Worm (Caenorhabditis elegans) whole organism, young adult: ENCODE data around the gene F17E5.2.
"Not testable (repeated sequence)": the region's sequence is repeated elsewhere in the genome, so short reads cannot be mapped to it uniquely, and the experiment has no call there.

Source experiments
- F49E8.2 ChIP-seq: sonication (generic microtip); optimal IDR thresholded peaks from 3 replicates; lab custom pipeline; 2017; ENCODE audit warnings: missing genetic modification characterization, mild to moderate bottlenecking, missing compliant biosample characterization, antibody characterized with exemption, moderate library complexity; ENCODE audit not compliant: insufficient read depth
- T07F8.4 ChIP-seq: sonication (generic microtip); optimal IDR thresholded peaks from 2 replicates; lab custom pipeline; 2016; ENCODE audit warnings: mild to moderate bottlenecking, missing genetic modification characterization, moderate library complexity, missing compliant biosample characterization
- efl-1 ChIP-seq: fragments of 150-350 bp; optimal IDR thresholded peaks from 2 replicates; lab custom pipeline; 2014; ENCODE audit warnings: missing biosample characterization, missing genetic modification reagents, missing genetic modification characterization
- hmg-1.2 ChIP-seq: fragments of 200-800 bp; sonication (Bioruptor generic); IDR thresholded peaks from 2 replicates; pipeline ENCODE4 v1.3.6; 2022; ENCODE audit warnings: missing genetic modification reagents, missing genetic modification characterization, missing compliant biosample characterization
- let-526 ChIP-seq: fragments of 200-800 bp; sonication (Bioruptor generic); IDR thresholded peaks from 2 replicates; pipeline ENCODE4 v1.3.6; 2022; ENCODE audit warnings: missing genetic modification reagents, missing genetic modification characterization, missing compliant biosample characterization
- lsy-27 ChIP-seq: sonication (generic microtip); optimal IDR thresholded peaks from 2 replicates; lab custom pipeline; 2017; ENCODE audit warnings: missing genetic modification characterization, mild to moderate bottlenecking, missing compliant biosample characterization, antibody characterized with exemption, missing genotype, borderline replicate concordance; ENCODE audit not compliant: insufficient read depth
- nhr-27 ChIP-seq: fragments of 200-800 bp; sonication (Bioruptor generic); optimal IDR thresholded peaks from 2 replicates; lab custom pipeline; 2018; ENCODE audit warnings: mild to moderate bottlenecking, missing genetic modification characterization, moderate library complexity, missing compliant biosample characterization
- nhr-80 ChIP-seq: sonication (generic microtip); optimal IDR thresholded peaks from 2 replicates; lab custom pipeline; 2016; ENCODE audit warnings: missing genetic modification characterization, missing compliant biosample characterization
- snpc-4 ChIP-seq, 5 experiments: fragments of 150-350 bp in 1 of 5; sonication (generic microtip) in 4 of 5; optimal IDR thresholded peaks; 2 replicates each; lab custom pipeline; 2014 to 2018; ENCODE audit warnings: missing genetic modification characterization in 5 of 5, missing biosample characterization in 3 of 5, antibody characterized with exemption in 2 of 5, mild to moderate bottlenecking in 2 of 5, missing compliant biosample characterization in 2 of 5, missing genotype in 2 of 5, moderate library complexity in 2 of 5, missing genetic modification reagents in 1 of 5

DNA sequence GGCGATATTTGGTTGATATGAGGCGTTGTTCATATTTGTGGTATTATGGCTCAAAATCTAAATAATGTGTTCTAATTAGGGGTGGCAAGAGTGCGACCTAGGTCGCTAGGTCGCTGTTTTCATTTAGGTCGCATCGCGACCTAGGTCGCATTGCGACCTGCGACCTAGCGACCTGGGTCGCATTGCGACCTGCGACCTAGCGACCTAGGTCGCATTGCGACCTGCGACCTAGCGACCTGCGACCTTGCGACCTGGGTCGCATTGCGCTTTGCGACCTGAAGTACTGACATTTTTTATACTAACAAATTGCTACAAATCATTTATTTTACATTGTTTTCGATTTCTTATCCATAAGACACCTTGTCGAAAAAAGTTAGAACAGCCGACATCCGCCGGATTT, 53.6 kb downstream of the F17E5.2 start:
- not testable (repeated sequence) for TF ChIP-seq F49E8.2 (tag; lab: Kevin White, UChicago); efl-1 (GFP tag; lab: Kevin White, UChicago); lsy-27 (tag; lab: Kevin White, UChicago); snpc-4 (GFP tag; optimal IDR thresholded peaks at IDR 0.05; lab: Kevin White, UChicago); snpc-4 (tag; optimal IDR thresholded peaks at IDR 0.05; lab: Kevin White, UChicago); hmg-1.2 (GFP tag; lab: Robert Waterston, UW); T07F8.4 (tag; lab: Kevin White, UChicago); let-526 (GFP tag; lab: Robert Waterston, UW); nhr-27; nhr-80 (tag; lab: Kevin White, UChicago)
